Worm (Caenorhabditis elegans): ENCODE data around the gene dct-11.

The dct-11 gene

ce11 chrX:5839643-5840042, at the start of gene dct-11:
TSS of gene dct-11 (minus strand) at chrX:5839778.
- TF ChIP-seq nfya-1 (tag; optimal IDR thresholded peaks at IDR 0.05; ENCODE audit: insufficient read depth) (no peak), jun-1 (tag; optimal IDR thresholded peaks at IDR 0.05) (peak; percentile 27), aly-2 (tag; optimal IDR thresholded peaks at IDR 0.05) (no peak), nhr-43 (tag; optimal IDR thresholded peaks at IDR 0.05; ENCODE audit: poor library complexity, severe bottlenecking) (no peak), elt-2 (tag; optimal IDR thresholded peaks at IDR 0.05) (peak; percentile 94), pqm-1 (tag; optimal IDR thresholded peaks at IDR 0.05) (peak; percentile 93), daf-12 (tag; optimal IDR thresholded peaks at IDR 0.05) (no peak), nhr-25 (tag; optimal IDR thresholded peaks at IDR 0.05) (no peak), pha-4 (tag; optimal IDR thresholded peaks at IDR 0.05) (peak; percentile 31), skn-1 (tag; optimal IDR thresholded peaks at IDR 0.05) (no peak), mml-1 (tag; optimal IDR thresholded peaks at IDR 0.05) (no peak), nhr-77 (tag; optimal IDR thresholded peaks at IDR 0.05) (no peak), ZK546.5 (tag; optimal IDR thresholded peaks at IDR 0.05) (no peak), fkh-2 (tag; optimal IDR thresholded peaks at IDR 0.05) (no peak), egl-27 (tag; optimal IDR thresholded peaks at IDR 0.05) (no peak), ceh-82 (tag; optimal IDR thresholded peaks at IDR 0.05) (no peak), lin-39 (tag; optimal IDR thresholded peaks at IDR 0.05) (no peak), nhr-76 (tag; optimal IDR thresholded peaks at IDR 0.05) (no peak)

- TF ChIP-seq nfya-1 (tag; optimal IDR thresholded peaks at IDR 0.05; ENCODE audit: insufficient read depth) (no peak), mml-1 (tag; optimal IDR thresholded peaks at IDR 0.05) (no peak), tbx-2 (tag; optimal IDR thresholded peaks at IDR 0.05) (no peak), fkh-10 (GFP tag; optimal IDR thresholded peaks at IDR 0.05) (no peak), zag-1 (tag; optimal IDR thresholded peaks at IDR 0.05) (no peak), fkh-2 (tag; optimal IDR thresholded peaks at IDR 0.05) (no peak), nhr-67 (tag; optimal IDR thresholded peaks at IDR 0.05) (no peak), ama-1 (optimal IDR thresholded peaks at IDR 0.05) (no peak), lsy-12 (tag; optimal IDR thresholded peaks at IDR 0.05) (no peak), mdl-1 (tag; optimal IDR thresholded peaks at IDR 0.05) (no peak), daf-12 (tag; optimal IDR thresholded peaks at IDR 0.05) (no peak), nhr-25 (tag; optimal IDR thresholded peaks at IDR 0.05) (no peak), egl-5 (tag; optimal IDR thresholded peaks at IDR 0.05) (no peak), pha-4 (tag; optimal IDR thresholded peaks at IDR 0.05) (no peak), hmg-11 (tag; optimal IDR thresholded peaks at IDR 0.05) (no peak), unc-62 (GFP tag; optimal IDR thresholded peaks at IDR 0.05) (no peak), sea-2 (GFP tag; optimal IDR thresholded peaks at IDR 0.05) (no peak), nhr-28 (tag; optimal IDR thresholded peaks at IDR 0.05) (no peak), pqm-1 (tag; optimal IDR thresholded peaks at IDR 0.05) (no peak)
Measured at ce11 chrX:5885565-5885964, 46.0 kb upstream of the dct-11 start, which contains the start of gene flp-7. TSS of gene flp-7 (plus strand) at chrX:5885865.

- TF ChIP-seq fkh-10 (GFP tag; optimal IDR thresholded peaks at IDR 0.05) (peak; percentile 50), nhr-28 (tag; optimal IDR thresholded peaks at IDR 0.05) (no peak), nhr-25 (tag; optimal IDR thresholded peaks at IDR 0.05) (no peak)
Measured at ce11 chrX:5877039-5877438, 37.5 kb upstream of the dct-11 start.

- no peak for TF ChIP-seq fos-1 (tag; optimal IDR thresholded peaks at IDR 0.05)
- TF ChIP-seq mml-1 (tag; optimal IDR thresholded peaks at IDR 0.05), result no peak
- TF ChIP-seq mdl-1 (tag; optimal IDR thresholded peaks at IDR 0.05), result no peak
- TF ChIP-seq R02D3.7 (tag; optimal IDR thresholded peaks at IDR 0.05), result no peak
- no peak for TF ChIP-seq jun-1 (tag; optimal IDR thresholded peaks at IDR 0.05)
- TF ChIP-seq egl-5 (tag; optimal IDR thresholded peaks at IDR 0.05), result no peak
- TF ChIP-seq unc-39 (tag; optimal IDR thresholded peaks at IDR 0.05), result no peak
- TF ChIP-seq ztf-11 (tag; optimal IDR thresholded peaks at IDR 0.05), result no peak
- no peak for TF ChIP-seq nhr-237 (tag; optimal IDR thresholded peaks at IDR 0.05)
- TF ChIP-seq eor-1 (tag; optimal IDR thresholded peaks at IDR 0.05), result no peak
- no peak for TF ChIP-seq nhr-25 (tag; optimal IDR thresholded peaks at IDR 0.05)
- no peak for TF ChIP-seq zag-1 (tag; optimal IDR thresholded peaks at IDR 0.05)
- no peak for TF ChIP-seq ama-1 (optimal IDR thresholded peaks at IDR 0.05)
Measured at ce11 chrX:5875567-5875966, 36.0 kb upstream of the dct-11 start, which contains the start of gene F49E10.4. TSS of gene F49E10.4 (plus strand) at chrX:5875867.

Measured in whole organism, L3 larva.